Worm (Caenorhabditis elegans): ENCODE measurements around the gene srw-109.
A peak's percentile ranks its signal among the peaks of the same experiment; 100 is the strongest.

srw-109 gene

ce11 chrV:608844-609243 is at the start of gene srw-109:
Gene srw-109 (minus strand): TSS chrV:608944.
- TF ChIP-seq hmg-4 (GFP tag; optimal IDR thresholded peaks at IDR 0.05) (no peak), ets-7 (tag; optimal IDR thresholded peaks at IDR 0.05) (no peak), flt-1 (GFP tag; IDR thresholded peaks at IDR 0.05) (no peak), ama-1 (optimal IDR thresholded peaks at IDR 0.05) (no peak), aly-1 (tag; optimal IDR thresholded peaks at IDR 0.05) (no peak), pes-1 (GFP tag; IDR thresholded peaks at IDR 0.05) (no peak), ceh-36 (tag; optimal IDR thresholded peaks at IDR 0.05) (no peak), F13C5.2 (tag; optimal IDR thresholded peaks at IDR 0.05) (no peak), hmbx-1 (tag; optimal IDR thresholded peaks at IDR 0.05) (no peak), tbx-37 (GFP tag; conservative IDR thresholded peaks at IDR 0.05) (no peak)

- peak; percentile 45; the same call in 1 of the 2 replicates for TF ChIP-seq tbx-11 (GFP tag; IDR thresholded peaks at IDR 0.05)
- TF ChIP-seq tbx-37 (GFP tag; conservative IDR thresholded peaks at IDR 0.05): peak; percentile 75
Measured at ce11 chrV:658140-658539, 49.4 kb upstream of the srw-109 start.

- TF ChIP-seq scrt-1 (GFP tag; IDR thresholded peaks at IDR 0.05): no peak
- no peak for TF ChIP-seq F13C5.2 (tag; optimal IDR thresholded peaks at IDR 0.05)
- no peak for TF ChIP-seq flt-1 (GFP tag; IDR thresholded peaks at IDR 0.05)
- TF ChIP-seq tra-4 (tag; optimal IDR thresholded peaks at IDR 0.05): no peak
- TF ChIP-seq ama-1 (optimal IDR thresholded peaks at IDR 0.05): no peak
Measured at ce11 chrV:657678-658077, 48.9 kb upstream of the srw-109 start, which contains the start of gene srh-246. Gene srh-246 (minus strand): TSS chrV:657778.

- TF ChIP-seq sea-1 (GFP tag; conservative IDR thresholded peaks at IDR 0.05) (no peak), tbx-11 (GFP tag; IDR thresholded peaks at IDR 0.05) (no peak), B0310.2 (tag; optimal IDR thresholded peaks at IDR 0.05) (no peak), scrt-1 (GFP tag; IDR thresholded peaks at IDR 0.05) (no peak), hmbx-1 (tag; optimal IDR thresholded peaks at IDR 0.05) (no peak), tra-4 (tag; optimal IDR thresholded peaks at IDR 0.05) (no peak), hnd-1 (tag; optimal IDR thresholded peaks at IDR 0.05) (no peak), ets-7 (tag; optimal IDR thresholded peaks at IDR 0.05) (no peak), tbx-37 (GFP tag; conservative IDR thresholded peaks at IDR 0.05) (no peak), flt-1 (GFP tag; IDR thresholded peaks at IDR 0.05) (no peak), aly-1 (tag; optimal IDR thresholded peaks at IDR 0.05) (no peak), ceh-36 (tag; optimal IDR thresholded peaks at IDR 0.05) (no peak), pes-1 (GFP tag; IDR thresholded peaks at IDR 0.05) (no peak), ceh-13 (GFP tag; optimal IDR thresholded peaks at IDR 0.05) (no peak), ama-1 (optimal IDR thresholded peaks at IDR 0.05) (no peak), hmg-4 (GFP tag; optimal IDR thresholded peaks at IDR 0.05) (no peak), F13C5.2 (tag; optimal IDR thresholded peaks at IDR 0.05) (no peak)
Measured at ce11 chrV:655823-656222, 47.1 kb upstream of the srw-109 start, which contains the start of gene srh-245. Gene srh-245 (minus strand): TSS chrV:655923.

ce11 chrV:654402-654801 is 45.7 kb upstream of the srw-109 start, which contains the start of gene srj-6:
Gene srj-6 (minus strand): TSS chrV:654502.
- no peak for TF ChIP-seq hmbx-1 (tag; optimal IDR thresholded peaks at IDR 0.05)
- no peak for TF ChIP-seq ama-1 (optimal IDR thresholded peaks at IDR 0.05)
- no peak for TF ChIP-seq F13C5.2 (tag; optimal IDR thresholded peaks at IDR 0.05)
- no peak for TF ChIP-seq tbx-37 (GFP tag; conservative IDR thresholded peaks at IDR 0.05)
- no peak for TF ChIP-seq ceh-13 (GFP tag; optimal IDR thresholded peaks at IDR 0.05)
- no peak for TF ChIP-seq tra-4 (tag; optimal IDR thresholded peaks at IDR 0.05)
- no peak for TF ChIP-seq scrt-1 (GFP tag; IDR thresholded peaks at IDR 0.05)
- no peak for TF ChIP-seq pes-1 (GFP tag; IDR thresholded peaks at IDR 0.05)
- TF ChIP-seq aly-1 (tag; optimal IDR thresholded peaks at IDR 0.05): no peak
- TF ChIP-seq hnd-1 (tag; optimal IDR thresholded peaks at IDR 0.05): no peak
- TF ChIP-seq tbx-11 (GFP tag; IDR thresholded peaks at IDR 0.05): no peak

ce11 chrV:652940-653339 is 44.2 kb upstream of the srw-109 start, which contains the start of gene srj-5:
Gene srj-5 (minus strand): TSS chrV:653040.
- TF ChIP-seq sea-1 (GFP tag; conservative IDR thresholded peaks at IDR 0.05): no peak
- TF ChIP-seq ceh-36 (tag; optimal IDR thresholded peaks at IDR 0.05): no peak
- no peak for TF ChIP-seq hnd-1 (tag; optimal IDR thresholded peaks at IDR 0.05)
- no peak for TF ChIP-seq tra-4 (tag; optimal IDR thresholded peaks at IDR 0.05)
- TF ChIP-seq hmbx-1 (tag; optimal IDR thresholded peaks at IDR 0.05): no peak
- TF ChIP-seq B0310.2 (tag; optimal IDR thresholded peaks at IDR 0.05): no peak
- no peak for TF ChIP-seq tbx-11 (GFP tag; IDR thresholded peaks at IDR 0.05)
- TF ChIP-seq pes-1 (GFP tag; IDR thresholded peaks at IDR 0.05): no peak
- no peak for TF ChIP-seq hmg-4 (GFP tag; optimal IDR thresholded peaks at IDR 0.05)
- no peak for TF ChIP-seq scrt-1 (GFP tag; IDR thresholded peaks at IDR 0.05)
- no peak for TF ChIP-seq ets-7 (tag; optimal IDR thresholded peaks at IDR 0.05)
- TF ChIP-seq flt-1 (GFP tag; IDR thresholded peaks at IDR 0.05): no peak
- TF ChIP-seq aly-1 (tag; optimal IDR thresholded peaks at IDR 0.05): no peak
- TF ChIP-seq tbx-37 (GFP tag; conservative IDR thresholded peaks at IDR 0.05): no peak
- TF ChIP-seq F13C5.2 (tag; optimal IDR thresholded peaks at IDR 0.05): no peak
- no peak for TF ChIP-seq ceh-13 (GFP tag; optimal IDR thresholded peaks at IDR 0.05)
- no peak for TF ChIP-seq ama-1 (optimal IDR thresholded peaks at IDR 0.05)

- TF ChIP-seq B0310.2 (tag; optimal IDR thresholded peaks at IDR 0.05): no peak
- TF ChIP-seq pes-1 (GFP tag; IDR thresholded peaks at IDR 0.05): no peak
- no peak for TF ChIP-seq ceh-36 (tag; optimal IDR thresholded peaks at IDR 0.05)
- TF ChIP-seq tra-4 (tag; optimal IDR thresholded peaks at IDR 0.05): no peak
- TF ChIP-seq hnd-1 (tag; optimal IDR thresholded peaks at IDR 0.05): no peak
- no peak for TF ChIP-seq flt-1 (GFP tag; IDR thresholded peaks at IDR 0.05)
- TF ChIP-seq hmg-4 (GFP tag; optimal IDR thresholded peaks at IDR 0.05): no peak
- TF ChIP-seq tbx-37 (GFP tag; conservative IDR thresholded peaks at IDR 0.05): no peak
- no peak for TF ChIP-seq aly-1 (tag; optimal IDR thresholded peaks at IDR 0.05)
Measured at ce11 chrV:646888-647287, 38.1 kb upstream of the srw-109 start, which contains the start of gene ugt-42. Gene ugt-42 (plus strand): TSS chrV:647188.

ce11 chrV:646129-646528 is 37.4 kb upstream of the srw-109 start, which contains the start of gene F48G7.12:
Gene F48G7.12 (minus strand): TSS chrV:646229.
- no peak for TF ChIP-seq sea-1 (GFP tag; conservative IDR thresholded peaks at IDR 0.05)
- no peak for TF ChIP-seq tra-4 (tag; optimal IDR thresholded peaks at IDR 0.05)
- TF ChIP-seq tbx-37 (GFP tag; conservative IDR thresholded peaks at IDR 0.05): no peak
- no peak for TF ChIP-seq scrt-1 (GFP tag; IDR thresholded peaks at IDR 0.05)
- no peak for TF ChIP-seq hnd-1 (tag; optimal IDR thresholded peaks at IDR 0.05)
- no peak for TF ChIP-seq aly-1 (tag; optimal IDR thresholded peaks at IDR 0.05)
- TF ChIP-seq tbx-11 (GFP tag; IDR thresholded peaks at IDR 0.05): no peak
- TF ChIP-seq hmg-4 (GFP tag; optimal IDR thresholded peaks at IDR 0.05): no peak
- no peak for TF ChIP-seq pes-1 (GFP tag; IDR thresholded peaks at IDR 0.05)
- TF ChIP-seq ama-1 (optimal IDR thresholded peaks at IDR 0.05): no peak
- no peak for TF ChIP-seq B0310.2 (tag; optimal IDR thresholded peaks at IDR 0.05)
- TF ChIP-seq flt-1 (GFP tag; IDR thresholded peaks at IDR 0.05): no peak
- TF ChIP-seq hmbx-1 (tag; optimal IDR thresholded peaks at IDR 0.05): no peak
- TF ChIP-seq F13C5.2 (tag; optimal IDR thresholded peaks at IDR 0.05): no peak

Measured in whole organism, early embryonic.